Fruit fly (Drosophila melanogaster) whole organism, embryonic: ENCODE results near the gene Fas1.

Experiments
- Ada2b ChIP-seq: fragments of 200-800 bp; sonication (Bioruptor generic); IDR thresholded peaks from 2 replicates; pipeline ENCODE4 v1.3.6; 2022; ENCODE audit warnings: missing biosample characterization, missing genetic modification characterization
- BEAF-32 ChIP-seq: fragments of 200-800 bp; sonication (Bioruptor generic); optimal IDR thresholded peaks from 3 replicates; lab custom pipeline; 2017; ENCODE audit warnings: missing biosample characterization, missing genetic modification characterization, mild to moderate bottlenecking, moderate library complexity, missing genetic modification reagents
- CG13287 ChIP-seq: fragments of 200-800 bp; sonication (Bioruptor generic); IDR thresholded peaks from 2 replicates; pipeline ENCODE4 v1.3.6; 2022; ENCODE audit warnings: missing biosample characterization, missing genetic modification characterization; ENCODE audit not compliant: partially characterized antibody
- CG13624 ChIP-seq: fragments of 200-800 bp; sonication (Bioruptor generic); optimal IDR thresholded peaks from 2 replicates; lab custom pipeline; 2016; ENCODE audit warnings: missing biosample characterization, missing genetic modification characterization
- CG15011 ChIP-seq: fragments of 200-800 bp; sonication (Bioruptor generic); optimal IDR thresholded peaks from 3 replicates; lab custom pipeline; 2018; ENCODE audit warnings: missing biosample characterization, mild to moderate bottlenecking, missing genetic modification characterization
- CG16813 ChIP-seq: fragments of 200-800 bp; sonication (Bioruptor generic); IDR thresholded peaks from 3 replicates; pipeline ENCODE4 v1.3.6; 2022; ENCODE audit warnings: missing biosample characterization, missing genetic modification characterization; ENCODE audit not compliant: partially characterized antibody
- CG1792 ChIP-seq: fragments of 200-800 bp; sonication (Bioruptor generic); optimal IDR thresholded peaks from 2 replicates; lab custom pipeline; 2016; ENCODE audit warnings: missing biosample characterization, missing genetic modification characterization
- CG3163 ChIP-seq: fragments of 200-800 bp; sonication (Bioruptor generic); optimal IDR thresholded peaks from 3 replicates; lab custom pipeline; 2016; ENCODE audit warnings: missing biosample characterization, missing genetic modification characterization
- CG34224 ChIP-seq: fragments of 200-800 bp; sonication (Bioruptor generic); IDR thresholded peaks from 3 replicates; pipeline ENCODE4 v1.3.6; 2022; ENCODE audit warnings: missing biosample characterization, missing genetic modification characterization; ENCODE audit not compliant: partially characterized antibody
- CG34422 ChIP-seq: fragments of 200-800 bp; sonication (Bioruptor generic); IDR thresholded peaks from 3 replicates; pipeline ENCODE4 v1.3.6; 2022; ENCODE audit warnings: missing biosample characterization, missing genetic modification characterization
- CG3995 ChIP-seq: fragments of 200-800 bp; sonication (Bioruptor generic); optimal IDR thresholded peaks from 3 replicates; lab custom pipeline; 2016; ENCODE audit warnings: missing biosample characterization, missing genetic modification characterization
- CG5245 ChIP-seq: fragments of 200-800 bp; sonication (Bioruptor generic); optimal IDR thresholded peaks from 3 replicates; lab custom pipeline; 2016; ENCODE audit warnings: missing biosample characterization, missing genetic modification characterization
- CG6683 ChIP-seq: fragments of 200-800 bp; sonication (Bioruptor generic); optimal IDR thresholded peaks from 2 replicates; lab custom pipeline; 2017; ENCODE audit warnings: missing biosample characterization, mild to moderate bottlenecking, missing genetic modification characterization, missing genetic modification reagents
- CG8359 ChIP-seq: fragments of 200-800 bp; sonication (Bioruptor generic); optimal IDR thresholded peaks from 2 replicates; lab custom pipeline; 2017; ENCODE audit warnings: missing biosample characterization, mild to moderate bottlenecking, missing genetic modification characterization, borderline replicate concordance
- Dip3 ChIP-seq: fragments of 200-800 bp; sonication (Bioruptor generic); optimal IDR thresholded peaks from 3 replicates; lab custom pipeline; 2016; ENCODE audit warnings: missing biosample characterization, missing genetic modification characterization
- Doc3 ChIP-seq: fragments of 200-800 bp; sonication (Bioruptor generic); IDR thresholded peaks from 3 replicates; pipeline ENCODE4 v1.3.6; 2022; ENCODE audit warnings: missing biosample characterization, missing genetic modification characterization; ENCODE audit not compliant: partially characterized antibody
- Dp ChIP-seq: fragments of 200-800 bp; sonication (Bioruptor generic); optimal IDR thresholded peaks from 2 replicates; lab custom pipeline; 2018; ENCODE audit warnings: missing biosample characterization, mild to moderate bottlenecking, missing genetic modification characterization, moderate library complexity
- Drgx ChIP-seq: fragments of 200-800 bp; sonication (Bioruptor generic); IDR thresholded peaks from 2 replicates; pipeline ENCODE4 v1.3.6; 2022; ENCODE audit warnings: missing biosample characterization, missing genetic modification characterization
- E2f2 ChIP-seq: fragments of 200-800 bp; sonication (Bioruptor generic); IDR thresholded peaks from 2 replicates; pipeline ENCODE4 v1.3.6; 2022; ENCODE audit warnings: missing biosample characterization, missing genetic modification characterization
- Hr39 ChIP-seq: fragments of >200 bp; optimal IDR thresholded peaks from 2 replicates; lab custom pipeline; 2017
- Kr ChIP-seq: fragments of 200-800 bp; sonication (Bioruptor generic); optimal IDR thresholded peaks from 2 replicates; lab custom pipeline; 2017; ENCODE audit warnings: missing biosample characterization, mild to moderate bottlenecking, missing genetic modification characterization
- MESR4 ChIP-seq: fragments of 200-800 bp; sonication (Bioruptor generic); optimal IDR thresholded peaks from 2 replicates; lab custom pipeline; 2018; ENCODE audit warnings: missing biosample characterization, mild to moderate bottlenecking, missing genetic modification characterization, moderate library complexity
- Med ChIP-seq: fragments of 200-800 bp; sonication (Bioruptor generic); peaks from one replicate; lab custom pipeline; 2016; ENCODE audit warnings: missing biosample characterization, missing genetic modification characterization, mild to moderate bottlenecking, inconsistent platforms, moderate library complexity
- Myb ChIP-seq: fragments of 200-800 bp; sonication (Bioruptor generic); optimal IDR thresholded peaks from 2 replicates; lab custom pipeline; 2016; ENCODE audit warnings: missing biosample characterization, missing genetic modification characterization
- Scr ChIP-seq: fragments of 200-800 bp; sonication (Bioruptor generic); IDR thresholded peaks from 2 replicates; pipeline ENCODE4 v1.3.6; 2022; ENCODE audit warnings: missing biosample characterization, missing genetic modification characterization; ENCODE audit not compliant: partially characterized antibody
- Sin3A ChIP-seq: fragments of >200 bp; optimal IDR thresholded peaks from 2 replicates; lab custom pipeline; 2018
- Spps ChIP-seq: fragments of 200-800 bp; sonication (Bioruptor generic); optimal IDR thresholded peaks from 2 replicates; lab custom pipeline; 2018; ENCODE audit warnings: missing biosample characterization, mild to moderate bottlenecking, missing genetic modification characterization
- Sry-δ ChIP-seq: fragments of 200-800 bp; sonication (Bioruptor generic); optimal IDR thresholded peaks from 2 replicates; lab custom pipeline; 2016; ENCODE audit warnings: missing biosample characterization, missing genetic modification characterization
- Trl ChIP-seq, 3 experiments: fragments of >200 bp in 2 of 3; fragments of 200-800 bp in 1 of 3; sonication (Bioruptor generic) in 1 of 3; optimal IDR thresholded peaks; 2 replicates in 1 of 3; 3 replicates in 2 of 3; lab custom pipeline; 2016 to 2017; ENCODE audit warnings: missing biosample characterization in 1 of 3, missing genetic modification characterization in 1 of 3
- YL-1 ChIP-seq: fragments of 200-800 bp; sonication (Bioruptor generic); optimal IDR thresholded peaks from 3 replicates; lab custom pipeline; 2017; ENCODE audit warnings: missing biosample characterization, mild to moderate bottlenecking, missing genetic modification characterization
- bigmax ChIP-seq: fragments of 200-800 bp; sonication (Bioruptor generic); optimal IDR thresholded peaks from 2 replicates; lab custom pipeline; 2018; ENCODE audit warnings: missing biosample characterization, mild to moderate bottlenecking, missing genetic modification characterization
- chinmo ChIP-seq: fragments of 200-800 bp; sonication (Bioruptor generic); IDR thresholded peaks from 4 replicates; pipeline ENCODE4 v1.3.6; 2022; ENCODE audit warnings: missing biosample characterization, missing genetic modification characterization; ENCODE audit not compliant: partially characterized antibody
- chn ChIP-seq: fragments of 200-800 bp; sonication (Bioruptor generic); optimal IDR thresholded peaks from 2 replicates; lab custom pipeline; 2016; ENCODE audit warnings: missing biosample characterization, missing genetic modification characterization
- croc ChIP-seq: fragments of 200-800 bp; sonication (Bioruptor generic); conservative IDR thresholded peaks from 3 replicates; pipeline ENCODE4 v1.3.6; 2022; ENCODE audit warnings: missing biosample characterization, missing genetic modification characterization
- dm ChIP-seq: fragments of 200-800 bp; sonication (Bioruptor generic); optimal IDR thresholded peaks from 3 replicates; lab custom pipeline; 2016; ENCODE audit warnings: missing biosample characterization, missing genetic modification characterization
- hbn ChIP-seq: fragments of 200-800 bp; sonication (Bioruptor generic); IDR thresholded peaks from 2 replicates; pipeline ENCODE4 v1.3.6; 2022; ENCODE audit warnings: missing biosample characterization, missing genetic modification characterization; ENCODE audit not compliant: partially characterized antibody
- insv ChIP-seq, 2 experiments: fragments of 200-800 bp; sonication (Bioruptor generic); optimal IDR thresholded peaks; 3 replicates each; lab custom pipeline; 2016 to 2018; ENCODE audit warnings: missing biosample characterization in 2 of 2, missing genetic modification characterization in 2 of 2
- lmd ChIP-seq: fragments of 200-800 bp; sonication (Bioruptor generic); IDR thresholded peaks from 2 replicates; pipeline ENCODE4 v1.3.6; 2022; ENCODE audit warnings: missing biosample characterization, missing genetic modification characterization
- mirr ChIP-seq: fragments of 200-800 bp; sonication (Bioruptor generic); optimal IDR thresholded peaks from 3 replicates; lab custom pipeline; 2018; ENCODE audit warnings: missing biosample characterization, mild to moderate bottlenecking, missing genetic modification characterization
- mld ChIP-seq: fragments of 200-800 bp; sonication (Bioruptor generic); IDR thresholded peaks from 3 replicates; pipeline ENCODE4 v1.3.6; 2022; ENCODE audit warnings: missing biosample characterization, missing genetic modification characterization; ENCODE audit not compliant: partially characterized antibody
- nau ChIP-seq: fragments of 200-800 bp; sonication (Bioruptor generic); optimal IDR thresholded peaks from 3 replicates; lab custom pipeline; 2017; ENCODE audit warnings: missing biosample characterization, mild to moderate bottlenecking, missing genetic modification characterization, missing genetic modification reagents
- nerfin-2 ChIP-seq: fragments of 200-800 bp; sonication (Bioruptor generic); IDR thresholded peaks from 2 replicates; pipeline ENCODE4 v1.3.6; 2022; ENCODE audit warnings: missing biosample characterization, missing genetic modification characterization; ENCODE audit not compliant: partially characterized antibody
- nom ChIP-seq: fragments of 200-800 bp; sonication (Bioruptor generic); optimal IDR thresholded peaks from 2 replicates; lab custom pipeline; 2017; ENCODE audit warnings: missing biosample characterization, missing genetic modification characterization, mild to moderate bottlenecking, moderate library complexity, missing genetic modification reagents
- phol ChIP-seq: fragments of 200-800 bp; sonication (Bioruptor generic); optimal IDR thresholded peaks from 3 replicates; lab custom pipeline; 2018; ENCODE audit warnings: missing biosample characterization, mild to moderate bottlenecking, missing genetic modification characterization, moderate library complexity
- pzg ChIP-seq: fragments of 200-800 bp; sonication (Bioruptor generic); optimal IDR thresholded peaks from 3 replicates; lab custom pipeline; 2018; ENCODE audit warnings: missing biosample characterization, mild to moderate bottlenecking, missing genetic modification characterization, moderate library complexity
- unpg ChIP-seq: fragments of 200-800 bp; sonication (Bioruptor generic); optimal IDR thresholded peaks from 3 replicates; lab custom pipeline; 2018; ENCODE audit warnings: missing biosample characterization, mild to moderate bottlenecking, missing genetic modification characterization, moderate library complexity

Gene Fas1

DNA sequence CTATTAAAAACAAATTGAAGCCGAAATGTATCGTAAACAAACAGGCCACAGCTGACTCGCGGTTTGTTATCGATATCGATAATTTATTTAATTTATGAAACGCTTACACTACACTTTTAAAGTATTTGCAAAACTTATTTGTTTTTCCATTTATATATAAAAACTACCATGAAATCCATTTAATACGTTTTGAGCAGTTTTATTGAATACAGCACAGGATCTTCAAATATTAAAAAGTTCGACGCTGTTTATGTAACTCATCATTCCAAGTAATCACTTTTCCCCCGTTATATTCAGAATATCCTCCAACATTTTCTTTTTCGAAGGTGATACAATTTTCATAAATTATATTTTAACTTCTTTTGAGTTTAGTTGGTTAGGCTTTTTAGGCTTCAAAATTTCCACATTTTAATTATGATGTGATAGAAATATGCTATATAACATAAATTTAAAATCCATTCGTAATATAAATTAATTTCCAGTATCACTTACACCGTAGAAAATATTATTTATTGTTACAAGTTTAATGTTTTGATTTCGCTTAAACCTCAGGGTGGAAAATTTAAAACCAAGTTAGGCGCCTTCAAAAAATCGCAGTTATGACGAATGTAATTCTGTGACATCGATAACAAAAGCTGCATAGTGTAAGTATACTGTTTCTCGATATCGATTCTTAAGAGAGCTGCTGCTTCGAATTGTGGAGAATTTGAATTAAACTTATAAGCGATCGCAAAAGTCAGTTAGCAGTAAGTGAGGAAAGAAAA, 22.1 kb downstream of the Fas1 start, which contains the start of the genes CG10324 and CCT3 (continued):
- TF ChIP-seq chinmo (GFP tag; lab: Robert Waterston, UW) (0 out of 4 replicates have a peak, but pooled peaks have one; percentile 29), chn (GFP tag; lab: Kevin White, UChicago) (peak; percentile 59), Drgx (GFP tag; lab: Robert Waterston, UW) (peak; percentile 67), CG13624 (GFP tag; lab: Kevin White, UChicago) (peak; percentile 19)

DNA sequence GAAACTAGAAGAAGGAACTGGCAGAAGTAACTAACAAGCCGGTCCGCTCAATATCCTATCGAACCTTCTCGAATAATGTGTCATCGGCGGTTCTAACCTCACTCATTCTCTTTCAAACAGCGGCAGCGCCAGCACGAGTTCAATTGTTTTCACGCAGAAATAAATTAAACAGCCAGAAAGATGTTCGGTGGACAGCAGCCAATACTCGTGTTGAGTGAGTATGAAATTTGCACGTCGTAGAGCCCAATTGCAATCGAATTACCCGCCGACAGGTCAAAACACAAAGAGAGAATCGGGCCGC, 22.6 kb downstream of the Fas1 start:
- TF ChIP-seq mirr (GFP tag; lab: Kevin White, UChicago) (peak; percentile 2), E2f2 (GFP tag; lab: Robert Waterston, UW) (0 out of 2 replicates have a peak, but pooled peaks have one; percentile 44), CG15011 (GFP tag; lab: Kevin White, UChicago) (no peak), CG1792 (GFP tag; lab: Kevin White, UChicago) (no peak), CG34224 (GFP tag; lab: Robert Waterston, UW) (peak; percentile 77; the same call in 2 of the 3 replicates), CG3995 (GFP tag; lab: Kevin White, UChicago) (no peak), CG3163 (GFP tag; lab: Kevin White, UChicago) (peak; percentile 42), Doc3 (GFP tag; lab: Robert Waterston, UW) (no peak; the same call in 2 of the 3 replicates), unpg (GFP tag; lab: Kevin White, UChicago) (no peak), CG16813 (GFP tag; lab: Robert Waterston, UW) (0 out of 3 replicates have a peak, but pooled peaks have one; percentile 45), Med (peak; percentile 43), YL-1 (peak; percentile 87), Sin3A (lab: Kevin White, UChicago) (peak; percentile 53), Scr (GFP tag; lab: Robert Waterston, UW) (peak; percentile 50; the same call in 1 of the 2 replicates), pzg (GFP tag; lab: Kevin White, UChicago) (peak; percentile 1), dm (GFP tag; lab: Kevin White, UChicago) (peak; percentile 90), croc (no peak), insv (GFP tag; optimal IDR thresholded peaks at IDR 0.05; lab: Kevin White, UChicago) (no peak), Trl (optimal IDR thresholded peaks at IDR 0.05; lab: Kevin White, UChicago) (peak in 1 of 2 experiments; percentile 24), Trl (GFP tag; optimal IDR thresholded peaks at IDR 0.05; lab: Kevin White, UChicago) (no peak), Hr39 (lab: Kevin White, UChicago) (no peak), nom (GFP tag; lab: Kevin White, UChicago) (peak; percentile 50), Dip3 (GFP tag; lab: Kevin White, UChicago) (no peak), lmd (GFP tag; lab: Robert Waterston, UW) (no peak), Dp (GFP tag; lab: Kevin White, UChicago) (peak; percentile 39), bigmax (peak; percentile 99), CG5245 (GFP tag; lab: Kevin White, UChicago) (no peak), CG6683 (GFP tag; lab: Kevin White, UChicago) (no peak), nau (GFP tag; lab: Kevin White, UChicago) (no peak), CG8359 (GFP tag; lab: Kevin White, UChicago) (no peak), CG34422 (GFP tag; lab: Robert Waterston, UW) (peak; percentile 61; the same call in 1 of the 3 replicates), phol (tag; lab: Kevin White, UChicago) (no peak), Spps (no peak), Myb (GFP tag; lab: Kevin White, UChicago) (no peak), MESR4 (GFP tag; lab: Kevin White, UChicago) (peak; percentile 89), Sry-δ (GFP tag; lab: Kevin White, UChicago) (peak; percentile 36), Kr (GFP tag; lab: Kevin White, UChicago) (no peak), hbn (GFP tag; lab: Robert Waterston, UW) (peak; percentile 43; the same call in 1 of the 2 replicates), Ada2b (GFP tag; lab: Robert Waterston, UW) (no peak), mld (GFP tag; lab: Robert Waterston, UW) (0 out of 3 replicates have a peak, but pooled peaks have one; percentile 12), nerfin-2 (GFP tag; lab: Robert Waterston, UW) (peak; percentile 4; the same call in 1 of the 2 replicates), CG13287 (GFP tag; lab: Robert Waterston, UW) (peak; percentile 22; the same call in 1 of the 2 replicates), BEAF-32 (GFP tag; lab: Kevin White, UChicago) (peak; percentile 51)
